Fruit fly (Drosophila melanogaster) whole organism, embryonic: ENCODE data around the gene CG7304.
A peak's percentile ranks its signal among the peaks of the same experiment; 100 is the strongest.

ENCODE experiments used
- Adf1 ChIP-seq: fragments of 200-800 bp; sonication (Bioruptor generic); IDR thresholded peaks from 2 replicates; pipeline ENCODE4 v1.3.6; 2022; ENCODE audit warnings: missing biosample characterization, missing genetic modification characterization
- BtbVII ChIP-seq: fragments of 200-800 bp; sonication (Bioruptor generic); optimal IDR thresholded peaks from 3 replicates; lab custom pipeline; 2017; ENCODE audit warnings: missing biosample characterization, mild to moderate bottlenecking, missing genetic modification characterization
- CG10321 ChIP-seq: fragments of 200-800 bp; sonication (Bioruptor generic); IDR thresholded peaks from 2 replicates; pipeline ENCODE4 v1.3.6; 2022; ENCODE audit warnings: missing biosample characterization, missing genetic modification characterization
- CG11247 ChIP-seq: fragments of 200-800 bp; sonication (Bioruptor generic); IDR thresholded peaks from 2 replicates; pipeline ENCODE4 v1.3.6; 2022; ENCODE audit warnings: missing biosample characterization, missing genetic modification characterization
- CG11398 ChIP-seq: fragments of 200-800 bp; sonication (Bioruptor generic); optimal IDR thresholded peaks from 2 replicates; lab custom pipeline; 2016; ENCODE audit warnings: missing biosample characterization, missing genetic modification characterization
- CG16813 ChIP-seq: fragments of 200-800 bp; sonication (Bioruptor generic); IDR thresholded peaks from 3 replicates; pipeline ENCODE4 v1.3.6; 2022; ENCODE audit warnings: missing biosample characterization, missing genetic modification characterization; ENCODE audit not compliant: partially characterized antibody
- CG17186 ChIP-seq: fragments of 200-800 bp; sonication (Bioruptor generic); optimal IDR thresholded peaks from 3 replicates; lab custom pipeline; 2017; ENCODE audit warnings: missing biosample characterization, missing genetic modification reagents, missing genetic modification characterization
- CG17359 ChIP-seq: fragments of 200-800 bp; sonication (Bioruptor generic); optimal IDR thresholded peaks from 3 replicates; lab custom pipeline; 2018; ENCODE audit warnings: missing biosample characterization, mild to moderate bottlenecking, missing genetic modification characterization, moderate library complexity
- CG31441 ChIP-seq: fragments of 200-800 bp; sonication (Bioruptor generic); IDR thresholded peaks from 2 replicates; pipeline ENCODE4 v1.3.6; 2022; ENCODE audit warnings: missing biosample characterization, missing genetic modification characterization
- CG3281 ChIP-seq: fragments of 200-800 bp; sonication (Bioruptor generic); optimal IDR thresholded peaks from 3 replicates; lab custom pipeline; 2017; ENCODE audit warnings: missing biosample characterization, mild to moderate bottlenecking, missing genetic modification characterization
- CG43689 ChIP-seq: fragments of 200-800 bp; sonication (Bioruptor generic); IDR thresholded peaks from 2 replicates; pipeline ENCODE4 v1.3.6; 2022; ENCODE audit warnings: missing biosample characterization, missing genetic modification characterization
- CG6813 ChIP-seq: fragments of 200-800 bp; sonication (Bioruptor generic); optimal IDR thresholded peaks from 2 replicates; lab custom pipeline; 2017; ENCODE audit warnings: missing biosample characterization, missing genetic modification characterization, mild to moderate bottlenecking, moderate library complexity, missing genetic modification reagents
- CG7786 ChIP-seq: fragments of 200-800 bp; sonication (Bioruptor generic); optimal IDR thresholded peaks from 2 replicates; lab custom pipeline; 2016; ENCODE audit warnings: missing biosample characterization, missing genetic modification characterization
- CG7963 ChIP-seq: fragments of 200-800 bp; sonication (Bioruptor generic); IDR thresholded peaks from 3 replicates; pipeline ENCODE4 v1.3.6; 2022; ENCODE audit warnings: missing biosample characterization, missing genetic modification characterization; ENCODE audit not compliant: partially characterized antibody
- CG9437 ChIP-seq: fragments of 200-800 bp; sonication (Bioruptor generic); optimal IDR thresholded peaks from 2 replicates; lab custom pipeline; 2018; ENCODE audit warnings: missing biosample characterization, mild to moderate bottlenecking, missing genetic modification characterization
- CG9797 ChIP-seq: fragments of 200-800 bp; sonication (Bioruptor generic); optimal IDR thresholded peaks from 3 replicates; lab custom pipeline; 2018; ENCODE audit warnings: missing biosample characterization, mild to moderate bottlenecking, missing genetic modification characterization
- CG9817 ChIP-seq: fragments of 200-800 bp; sonication (Bioruptor generic); optimal IDR thresholded peaks from 2 replicates; lab custom pipeline; 2018; ENCODE audit warnings: missing biosample characterization, mild to moderate bottlenecking, missing genetic modification characterization, moderate library complexity
- CoRest ChIP-seq: fragments of 200-800 bp; sonication (Bioruptor generic); optimal IDR thresholded peaks from 3 replicates; lab custom pipeline; 2018; ENCODE audit warnings: missing biosample characterization, mild to moderate bottlenecking, missing genetic modification characterization, moderate library complexity
- Dip3 ChIP-seq: fragments of 200-800 bp; sonication (Bioruptor generic); optimal IDR thresholded peaks from 3 replicates; lab custom pipeline; 2016; ENCODE audit warnings: missing biosample characterization, missing genetic modification characterization
- Eip74EF ChIP-seq, 2 experiments: fragments of 200-800 bp in 1 of 2; fragments of >200 bp in 1 of 2; sonication (Bioruptor generic) in 1 of 2; optimal IDR thresholded peaks; 2 replicates each; lab custom pipeline; 2017 to 2019; ENCODE audit warnings: missing biosample characterization in 2 of 2, missing genetic modification characterization in 2 of 2, mild to moderate bottlenecking in 1 of 2, moderate library complexity in 1 of 2
- Hey ChIP-seq: fragments of 200-800 bp; sonication (Bioruptor generic); optimal IDR thresholded peaks from 3 replicates; lab custom pipeline; 2018; ENCODE audit warnings: missing biosample characterization, mild to moderate bottlenecking, missing genetic modification characterization
- Hsf ChIP-seq: fragments of 200-800 bp; sonication (Bioruptor generic); optimal IDR thresholded peaks from 3 replicates; lab custom pipeline; 2016; ENCODE audit warnings: missing biosample characterization, missing genetic modification characterization
- MESR4 ChIP-seq: fragments of 200-800 bp; sonication (Bioruptor generic); optimal IDR thresholded peaks from 2 replicates; lab custom pipeline; 2018; ENCODE audit warnings: missing biosample characterization, mild to moderate bottlenecking, missing genetic modification characterization, moderate library complexity
- Sox100B ChIP-seq: fragments of 200-800 bp; sonication (Bioruptor generic); optimal IDR thresholded peaks from 3 replicates; lab custom pipeline; 2018; ENCODE audit warnings: missing biosample characterization, mild to moderate bottlenecking, missing genetic modification characterization
- TFAM ChIP-seq: fragments of 200-800 bp; sonication (Bioruptor generic); optimal IDR thresholded peaks from 2 replicates; lab custom pipeline; 2017; ENCODE audit warnings: missing biosample characterization, missing genetic modification characterization, inconsistent platforms
- Trl ChIP-seq, 3 experiments: fragments of >200 bp in 2 of 3; fragments of 200-800 bp in 1 of 3; sonication (Bioruptor generic) in 1 of 3; optimal IDR thresholded peaks; 2 replicates in 1 of 3; 3 replicates in 2 of 3; lab custom pipeline; 2016 to 2017; ENCODE audit warnings: missing biosample characterization in 1 of 3, missing genetic modification characterization in 1 of 3
- ab ChIP-seq: fragments of 200-800 bp; sonication (Bioruptor generic); optimal IDR thresholded peaks from 2 replicates; lab custom pipeline; 2016; ENCODE audit warnings: missing biosample characterization, missing genetic modification characterization
- ac ChIP-seq: fragments of 200-800 bp; sonication (Bioruptor generic); optimal IDR thresholded peaks from 3 replicates; lab custom pipeline; 2017; ENCODE audit warnings: missing biosample characterization, mild to moderate bottlenecking, missing genetic modification characterization
- chm ChIP-seq: fragments of 200-800 bp; sonication (Bioruptor generic); IDR thresholded peaks from 2 replicates; pipeline ENCODE4 v1.3.6; 2022; ENCODE audit warnings: missing biosample characterization, missing genetic modification characterization
- danr ChIP-seq: fragments of 200-800 bp; sonication (Bioruptor generic); IDR thresholded peaks from 2 replicates; pipeline ENCODE4 v1.3.6; 2022; ENCODE audit warnings: missing biosample characterization, missing genetic modification characterization
- emc ChIP-seq: fragments of 200-800 bp; sonication (Bioruptor generic); optimal IDR thresholded peaks from 2 replicates; lab custom pipeline; 2016; ENCODE audit warnings: missing biosample characterization, missing genetic modification characterization
- ems ChIP-seq: fragments of 200-800 bp; sonication (Bioruptor generic); optimal IDR thresholded peaks from 3 replicates; lab custom pipeline; 2016; ENCODE audit warnings: missing biosample characterization, missing genetic modification characterization
- eve ChIP-seq, 2 experiments: fragments of >200 bp; optimal IDR thresholded peaks; 2 replicates each; lab custom pipeline; 2017; ENCODE audit warnings: missing biosample characterization in 2 of 2, missing genetic modification characterization in 2 of 2
- ewg ChIP-seq: fragments of 200-800 bp; sonication (Bioruptor generic); optimal IDR thresholded peaks from 3 replicates; lab custom pipeline; 2017; ENCODE audit warnings: mild to moderate bottlenecking, missing biosample characterization, missing genetic modification reagents, missing genetic modification characterization
- eyg ChIP-seq: fragments of 200-800 bp; sonication (Bioruptor generic); optimal IDR thresholded peaks from 3 replicates; lab custom pipeline; 2016; ENCODE audit warnings: missing biosample characterization, missing genetic modification characterization
- jumu ChIP-seq: fragments of 200-800 bp; sonication (Bioruptor generic); optimal IDR thresholded peaks from 3 replicates; lab custom pipeline; 2016; ENCODE audit warnings: missing biosample characterization, missing genetic modification characterization
- lmd ChIP-seq: fragments of 200-800 bp; sonication (Bioruptor generic); IDR thresholded peaks from 2 replicates; pipeline ENCODE4 v1.3.6; 2022; ENCODE audit warnings: missing biosample characterization, missing genetic modification characterization
- maf-S ChIP-seq: fragments of 200-800 bp; sonication (Bioruptor generic); optimal IDR thresholded peaks from 2 replicates; lab custom pipeline; 2016; ENCODE audit warnings: missing biosample characterization, missing genetic modification characterization
- nau ChIP-seq: fragments of 200-800 bp; sonication (Bioruptor generic); optimal IDR thresholded peaks from 3 replicates; lab custom pipeline; 2017; ENCODE audit warnings: missing biosample characterization, mild to moderate bottlenecking, missing genetic modification characterization, missing genetic modification reagents
- nom ChIP-seq: fragments of 200-800 bp; sonication (Bioruptor generic); optimal IDR thresholded peaks from 2 replicates; lab custom pipeline; 2017; ENCODE audit warnings: missing biosample characterization, missing genetic modification characterization, mild to moderate bottlenecking, moderate library complexity, missing genetic modification reagents
- pan ChIP-seq, 4 experiments: fragments of >200 bp in 3 of 4; fragments of 200-800 bp in 1 of 4; sonication (Bioruptor generic) in 1 of 4; optimal IDR thresholded peaks in 3 of 4; IDR thresholded peaks in 1 of 4; 2 replicates each; pipeline versions ENCODE4 v1.3.6 to Lab custom; 2017 to 2022; ENCODE audit warnings: missing biosample characterization in 2 of 4, missing genetic modification characterization in 2 of 4, mixed read lengths in 1 of 4
- pita ChIP-seq: fragments of 200-800 bp; sonication (Bioruptor generic); optimal IDR thresholded peaks from 2 replicates; lab custom pipeline; 2017; ENCODE audit warnings: missing biosample characterization, mild to moderate bottlenecking, missing genetic modification characterization
- pum ChIP-seq: fragments of 200-800 bp; sonication (Bioruptor generic); optimal IDR thresholded peaks from 2 replicates; lab custom pipeline; 2016; ENCODE audit warnings: missing biosample characterization, missing genetic modification characterization
- pzg ChIP-seq: fragments of 200-800 bp; sonication (Bioruptor generic); optimal IDR thresholded peaks from 3 replicates; lab custom pipeline; 2018; ENCODE audit warnings: missing biosample characterization, mild to moderate bottlenecking, missing genetic modification characterization, moderate library complexity
- ranshi ChIP-seq: fragments of 200-800 bp; sonication (Bioruptor generic); IDR thresholded peaks from 2 replicates; pipeline ENCODE4 v1.3.6; 2022; ENCODE audit warnings: missing biosample characterization, missing genetic modification characterization
- tgo ChIP-seq: fragments of 200-800 bp; sonication (Bioruptor generic); IDR thresholded peaks from 3 replicates; pipeline ENCODE4 v1.3.6; 2022; ENCODE audit warnings: missing biosample characterization, missing genetic modification characterization
- tin ChIP-seq: fragments of 200-800 bp; sonication (Bioruptor generic); optimal IDR thresholded peaks from 3 replicates; lab custom pipeline; 2016; ENCODE audit warnings: missing biosample characterization, missing genetic modification characterization
- wor ChIP-seq: fragments of 200-800 bp; sonication (Bioruptor generic); IDR thresholded peaks from 2 replicates; pipeline ENCODE4 v1.3.6; 2022; ENCODE audit warnings: missing biosample characterization, missing genetic modification characterization
- zen2 ChIP-seq: fragments of 200-800 bp; sonication (Bioruptor generic); IDR thresholded peaks from 3 replicates; pipeline ENCODE4 v1.3.6; 2022; ENCODE audit warnings: missing biosample characterization, missing genetic modification characterization; ENCODE audit not compliant: partially characterized antibody
- zf30C ChIP-seq: fragments of 200-800 bp; sonication (Bioruptor generic); optimal IDR thresholded peaks from 3 replicates; lab custom pipeline; 2018; ENCODE audit warnings: missing biosample characterization, mild to moderate bottlenecking, missing genetic modification characterization

Gene CG7304

DNA sequence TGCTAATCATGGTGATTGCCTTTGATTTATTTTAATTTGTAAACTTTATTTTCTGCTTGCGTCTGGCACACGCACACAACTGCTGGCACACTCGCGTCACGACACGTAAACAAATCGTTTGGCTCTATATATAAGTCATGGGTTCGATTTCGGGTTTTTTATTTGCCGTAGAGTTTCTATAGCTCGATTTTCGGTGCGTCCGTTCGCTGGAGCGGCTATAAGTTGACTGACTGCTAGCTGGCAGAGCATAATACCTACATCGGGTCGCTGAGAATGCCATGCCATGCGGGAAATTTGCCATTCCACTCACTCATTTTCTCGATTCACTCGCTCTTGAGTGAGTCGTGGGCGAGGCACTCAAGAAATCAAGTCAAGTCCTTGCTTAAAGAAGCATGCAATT lies 48.7 kb downstream of the CG7304 start, which contains the start of gene comm (continued):
- TF ChIP-seq Eip74EF (GFP tag; optimal IDR thresholded peaks at IDR 0.05; lab: Kevin White, UChicago), result peak in 1 of 2 experiments; percentile 32
- no peak for TF ChIP-seq MESR4 (GFP tag; lab: Kevin White, UChicago)
- TF ChIP-seq CG7786 (GFP tag; lab: Kevin White, UChicago), result no peak
- no peak for TF ChIP-seq Sox100B (GFP tag; lab: Kevin White, UChicago)
- TF ChIP-seq zf30C (GFP tag; lab: Kevin White, UChicago), result peak; percentile 55
- TF ChIP-seq pum, result no peak
- no peak for TF ChIP-seq CG9817 (tag; lab: Kevin White, UChicago)
- no peak for TF ChIP-seq TFAM (GFP tag; lab: Kevin White, UChicago)
- no peak; the same call in 1 of the 2 replicates for TF ChIP-seq Adf1 (GFP tag; lab: Robert Waterston, UW)
- peak; percentile 42 for TF ChIP-seq CG9437 (GFP tag; lab: Kevin White, UChicago)
- TF ChIP-seq CG43689 (GFP tag; lab: Robert Waterston, UW), result no peak
- TF ChIP-seq CG17186 (GFP tag; lab: Kevin White, UChicago), result no peak
- TF ChIP-seq danr (GFP tag; lab: Robert Waterston, UW), result no peak
- no peak for TF ChIP-seq CoRest
- no peak for TF ChIP-seq wor (GFP tag; lab: Robert Waterston, UW)
- TF ChIP-seq lmd (GFP tag; lab: Robert Waterston, UW), result no peak
- TF ChIP-seq BtbVII, result peak; percentile 5
- TF ChIP-seq CG17359, result peak; percentile 27
- peak; percentile 95 for TF ChIP-seq chm (GFP tag; lab: Robert Waterston, UW)
- TF ChIP-seq ems (GFP tag; lab: Kevin White, UChicago), result no peak
- no peak for TF ChIP-seq eyg (GFP tag; lab: Kevin White, UChicago)
- TF ChIP-seq ranshi (GFP tag; lab: Robert Waterston, UW), result no peak
- TF ChIP-seq CG7963 (GFP tag; lab: Robert Waterston, UW), result peak; percentile 40; the same call in 1 of the 3 replicates
- no peak for TF ChIP-seq eve (GFP tag; optimal IDR thresholded peaks at IDR 0.05; lab: Kevin White, UChicago)
- TF ChIP-seq emc (GFP tag; lab: Kevin White, UChicago), result no peak
- TF ChIP-seq pita (GFP tag; lab: Kevin White, UChicago), result no peak
- no peak for TF ChIP-seq tgo (GFP tag; lab: Robert Waterston, UW)
- TF ChIP-seq CG6813 (GFP tag; lab: Kevin White, UChicago), result no peak
- no peak for TF ChIP-seq ab (GFP tag; lab: Kevin White, UChicago)
- no peak for TF ChIP-seq pzg
- TF ChIP-seq nau (GFP tag; lab: Kevin White, UChicago), result no peak
- TF ChIP-seq Trl (optimal IDR thresholded peaks at IDR 0.05; lab: Kevin White, UChicago), result peak; percentile 60 to 70
- peak; percentile 38 for TF ChIP-seq Trl (GFP tag; optimal IDR thresholded peaks at IDR 0.05; lab: Kevin White, UChicago)
- no peak for TF ChIP-seq jumu
- no peak for TF ChIP-seq maf-S
- TF ChIP-seq ac (GFP tag; lab: Kevin White, UChicago), result peak; percentile 1
- peak; percentile 32; the same call in 1 of the 2 replicates for TF ChIP-seq CG11247 (GFP tag; lab: Robert Waterston, UW)
- peak; percentile 21 for TF ChIP-seq CG3281 (GFP tag; lab: Kevin White, UChicago)
- TF ChIP-seq zen2 (GFP tag; lab: Robert Waterston, UW), result peak; percentile 73; the same call in 2 of the 3 replicates
- no peak for TF ChIP-seq Hey (tag; lab: Kevin White, UChicago)
- TF ChIP-seq CG9797 (GFP tag; lab: Kevin White, UChicago), result no peak
- no peak for TF ChIP-seq CG31441 (GFP tag; lab: Robert Waterston, UW)
- no peak for TF ChIP-seq Dip3 (GFP tag; lab: Kevin White, UChicago)
- no peak for TF ChIP-seq CG11398 (GFP tag; lab: Kevin White, UChicago)
- no peak for TF ChIP-seq CG10321 (GFP tag; lab: Robert Waterston, UW)
- TF ChIP-seq CG16813, result peak; percentile 44; the same call in 1 of the 3 replicates
- TF ChIP-seq tin (GFP tag; lab: Kevin White, UChicago), result no peak
- no peak for TF ChIP-seq pan (optimal IDR thresholded peaks at IDR 0.05; lab: Kevin White, UChicago)
- peak in 1 of 2 experiments; percentile 34 for TF ChIP-seq pan (GFP tag; optimal IDR thresholded peaks at IDR 0.05 in 1 of 2, IDR thresholded peaks at IDR 0.05 in 1 of 2)
- TF ChIP-seq nom (GFP tag; lab: Kevin White, UChicago), result no peak
- no peak for TF ChIP-seq Hsf (GFP tag; lab: Kevin White, UChicago)
- TF ChIP-seq ewg (GFP tag; lab: Kevin White, UChicago), result peak; percentile 38
